Worm (Caenorhabditis elegans): ENCODE data around the gene nhr-216.

ce11 chrV:5364863-5365262 lies 6.2 kb upstream of the nhr-216 start, which contains the start of gene T09D3.8:
- TF ChIP-seq fos-1 (tag; optimal IDR thresholded peaks at IDR 0.05) (no peak), skn-1 (tag; optimal IDR thresholded peaks at IDR 0.05) (no peak), pha-4 (tag; optimal IDR thresholded peaks at IDR 0.05) (no peak), nhr-28 (tag; optimal IDR thresholded peaks at IDR 0.05) (no peak), unc-39 (tag; optimal IDR thresholded peaks at IDR 0.05) (no peak)

Data from whole organism, L3 larva.